Worm (Caenorhabditis elegans) whole organism, L4/young adult: Measurements from ENCODE around the gene ZK470.2.

ENCODE experiments used
- W03F9.2 ChIP-seq: fragments of 150-350 bp; optimal IDR thresholded peaks from 2 replicates; lab custom pipeline; 2014; ENCODE audit warnings: missing biosample characterization, missing genetic modification characterization
- dao-5 ChIP-seq: sonication (generic microtip); optimal IDR thresholded peaks from 2 replicates; lab custom pipeline; 2016; ENCODE audit warnings: missing genotype, missing genetic modification characterization, moderate library complexity, missing compliant biosample characterization
- him-1 ChIP-seq: sonication (generic microtip); optimal IDR thresholded peaks from 2 replicates; lab custom pipeline; 2016; ENCODE audit warnings: missing genotype, missing genetic modification reagents, missing genetic modification characterization, missing compliant biosample characterization

DNA sequence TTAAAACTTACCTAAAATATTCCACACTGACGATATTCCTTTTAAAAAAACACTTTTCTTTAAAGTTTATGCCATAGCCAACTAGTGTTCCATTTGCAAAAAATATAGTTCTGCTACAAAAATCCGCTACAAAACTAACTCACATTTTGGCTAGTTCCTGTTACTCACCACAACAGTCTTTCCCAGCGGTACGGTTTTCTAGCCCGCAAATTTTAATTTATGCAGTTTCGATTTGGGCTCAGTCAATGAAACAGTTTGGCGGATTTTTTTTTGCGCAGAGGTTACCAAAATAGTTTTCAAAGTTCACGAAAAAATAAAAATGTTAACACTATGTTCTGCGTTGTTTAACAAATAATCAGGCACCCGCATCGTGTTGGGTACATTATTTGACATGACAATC is 33.7 kb upstream of the ZK470.2 start:
- TF ChIP-seq dao-5 (tag; lab: Kevin White, UChicago) = no peak
- no peak for TF ChIP-seq him-1 (tag; lab: Kevin White, UChicago)
- TF ChIP-seq W03F9.2 (tag; lab: Kevin White, UChicago) = no peak
